Fruit fly (Drosophila melanogaster): ENCODE results near the gene Keap1.

The Keap1 gene

DNA sequence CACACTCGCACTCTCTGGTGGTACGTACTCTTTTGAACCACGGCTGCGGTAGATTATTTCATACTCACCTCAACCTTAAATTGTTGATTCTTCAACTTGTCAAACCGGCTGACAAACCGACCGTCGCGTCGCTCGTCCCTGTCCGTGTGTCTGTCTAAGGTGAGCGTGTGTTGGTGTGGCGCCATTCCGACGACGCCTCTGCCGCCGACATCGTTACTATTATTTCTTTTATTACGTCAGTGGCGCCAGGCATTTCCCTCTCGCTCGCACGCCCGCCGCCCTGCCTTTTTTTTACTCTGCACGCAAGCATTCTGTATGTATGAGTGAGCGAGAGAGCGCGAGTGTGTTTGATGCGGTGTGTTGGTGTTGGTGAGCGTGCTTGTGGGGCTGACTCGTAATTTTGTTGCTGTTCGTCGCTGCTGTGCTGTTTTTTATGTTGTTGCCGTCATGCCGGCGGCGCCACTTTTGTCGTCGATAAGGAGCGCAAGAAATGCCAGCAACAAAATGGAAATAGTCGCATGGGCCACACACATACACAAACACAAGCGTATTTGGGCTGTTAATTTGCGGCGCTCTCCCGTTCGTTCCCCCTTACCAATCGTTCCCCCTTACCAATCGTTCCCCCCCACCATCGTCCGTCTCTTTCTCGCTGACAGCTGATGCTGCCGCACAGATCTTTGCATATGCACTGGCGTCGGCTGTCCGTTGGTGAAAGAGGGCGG lies 23.4 kb downstream of the Keap1 start:
- TF ChIP-seq pad (GFP tag; optimal IDR thresholded peaks at IDR 0.05) (peak; percentile 42), cnc (optimal IDR thresholded peaks at IDR 0.05) (no peak), CG11617 (GFP tag; optimal IDR thresholded peaks at IDR 0.05) (peak; percentile 39), kay (GFP tag; ENCODE audit: borderline replicate concordance) (peak; percentile 88), toe (GFP tag; optimal IDR thresholded peaks at IDR 0.05) (no peak), CG7045 (GFP tag; optimal IDR thresholded peaks at IDR 0.05) (peak; percentile 45), Mnt (GFP tag; optimal IDR thresholded peaks at IDR 0.05) (peak; percentile 81), CG33017 (tag; optimal IDR thresholded peaks at IDR 0.05) (peak; percentile 57), ovo (GFP tag; optimal IDR thresholded peaks at IDR 0.05) (peak; percentile 38), CG5204 (GFP tag; optimal IDR thresholded peaks at IDR 0.05) (no peak), Crg-1 (GFP tag; optimal IDR thresholded peaks at IDR 0.05) (no peak), CG1620 (GFP tag; optimal IDR thresholded peaks at IDR 0.05) (no peak), CG7101 (tag; optimal IDR thresholded peaks at IDR 0.05) (peak; percentile 9), cic (GFP tag; optimal IDR thresholded peaks at IDR 0.05) (peak; percentile 87), Clk (GFP tag; optimal IDR thresholded peaks at IDR 0.05) (no peak), tj (GFP tag; optimal IDR thresholded peaks at IDR 0.05) (peak; percentile 92), CG14711 (tag; optimal IDR thresholded peaks at IDR 0.05) (no peak), bab1 (GFP tag; optimal IDR thresholded peaks at IDR 0.05) (peak; percentile 22), CG12768 (GFP tag; optimal IDR thresholded peaks at IDR 0.05) (peak; percentile 56), Hr96 (GFP tag; optimal IDR thresholded peaks at IDR 0.05) (no peak)

DNA sequence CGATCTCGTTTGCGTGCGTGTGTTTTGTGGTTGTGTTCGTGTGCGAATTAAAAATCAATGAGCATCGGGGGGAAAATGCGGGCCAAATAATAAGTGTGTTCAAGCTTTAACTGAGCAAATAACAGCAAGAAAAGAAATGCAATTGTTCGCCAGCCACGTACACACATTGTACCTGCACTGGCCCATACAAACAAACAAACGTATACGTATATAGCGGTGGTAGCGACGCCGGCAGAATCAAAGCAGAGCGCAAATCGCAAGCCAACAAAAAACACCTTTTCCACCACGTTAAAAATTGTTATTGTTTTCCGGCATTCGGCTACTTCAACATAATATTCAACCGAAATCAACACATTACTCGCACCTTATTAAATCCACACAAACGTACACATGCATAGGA lies 25.2 kb downstream of the Keap1 start:
- no peak for TF ChIP-seq bab1 (GFP tag; optimal IDR thresholded peaks at IDR 0.05)
- TF ChIP-seq toe (GFP tag; optimal IDR thresholded peaks at IDR 0.05), result no peak
- TF ChIP-seq kay (GFP tag; ENCODE audit: borderline replicate concordance), result no peak
- TF ChIP-seq tj (GFP tag; optimal IDR thresholded peaks at IDR 0.05), result peak; percentile 37
- TF ChIP-seq cic (GFP tag; optimal IDR thresholded peaks at IDR 0.05), result no peak
- no peak for TF ChIP-seq Crg-1 (GFP tag; optimal IDR thresholded peaks at IDR 0.05)
- TF ChIP-seq pad (GFP tag; optimal IDR thresholded peaks at IDR 0.05), result peak; percentile 1
- TF ChIP-seq Hr96 (GFP tag; optimal IDR thresholded peaks at IDR 0.05), result no peak
- TF ChIP-seq CG5204 (GFP tag; optimal IDR thresholded peaks at IDR 0.05), result no peak
- peak; percentile 7 for TF ChIP-seq ovo (GFP tag; optimal IDR thresholded peaks at IDR 0.05)
- TF ChIP-seq CG7101 (tag; optimal IDR thresholded peaks at IDR 0.05), result no peak
- TF ChIP-seq CG1620 (GFP tag; optimal IDR thresholded peaks at IDR 0.05), result no peak

- TF ChIP-seq Mnt (GFP tag; optimal IDR thresholded peaks at IDR 0.05) (peak; percentile 70), CG14711 (tag; optimal IDR thresholded peaks at IDR 0.05) (no peak), CG7045 (GFP tag; optimal IDR thresholded peaks at IDR 0.05) (peak; percentile 5), CG12768 (GFP tag; optimal IDR thresholded peaks at IDR 0.05) (peak; percentile 56), ovo (GFP tag; optimal IDR thresholded peaks at IDR 0.05) (peak; percentile 71), bab1 (GFP tag; optimal IDR thresholded peaks at IDR 0.05) (peak; percentile 7), CG11617 (GFP tag; optimal IDR thresholded peaks at IDR 0.05) (no peak), kay (GFP tag; ENCODE audit: borderline replicate concordance) (peak; percentile 85), tj (GFP tag; optimal IDR thresholded peaks at IDR 0.05) (peak; percentile 60), Clk (GFP tag; optimal IDR thresholded peaks at IDR 0.05) (no peak), CG33017 (tag; optimal IDR thresholded peaks at IDR 0.05) (no peak), toe (GFP tag; optimal IDR thresholded peaks at IDR 0.05) (peak; percentile 54), Hr96 (GFP tag; optimal IDR thresholded peaks at IDR 0.05) (peak; percentile 49), pad (GFP tag; optimal IDR thresholded peaks at IDR 0.05) (peak; percentile 41), cnc (optimal IDR thresholded peaks at IDR 0.05) (no peak), Crg-1 (GFP tag; optimal IDR thresholded peaks at IDR 0.05) (peak; percentile 57), CG1620 (GFP tag; optimal IDR thresholded peaks at IDR 0.05) (no peak), CG5204 (GFP tag; optimal IDR thresholded peaks at IDR 0.05) (peak; percentile 57), CG7101 (tag; optimal IDR thresholded peaks at IDR 0.05) (peak; percentile 53)
These were observed 26.1 kb downstream of the Keap1 start, which contains the start of gene Dad for dm6 chr3R:17053415-17054177. Gene Dad, plus strand, starts transcription at chr3R:17054007.

- TF ChIP-seq bab1 (GFP tag; optimal IDR thresholded peaks at IDR 0.05) (no peak), toe (GFP tag; optimal IDR thresholded peaks at IDR 0.05) (no peak), CG7101 (tag; optimal IDR thresholded peaks at IDR 0.05) (no peak), ovo (GFP tag; optimal IDR thresholded peaks at IDR 0.05) (no peak), CG14711 (tag; optimal IDR thresholded peaks at IDR 0.05) (no peak), cnc (optimal IDR thresholded peaks at IDR 0.05) (no peak), CG33017 (tag; optimal IDR thresholded peaks at IDR 0.05) (no peak), Hr96 (GFP tag; optimal IDR thresholded peaks at IDR 0.05) (no peak), CG1620 (GFP tag; optimal IDR thresholded peaks at IDR 0.05) (no peak), cic (GFP tag; optimal IDR thresholded peaks at IDR 0.05) (no peak), tj (GFP tag; optimal IDR thresholded peaks at IDR 0.05) (no peak), kay (GFP tag; ENCODE audit: borderline replicate concordance) (no peak), pad (GFP tag; optimal IDR thresholded peaks at IDR 0.05) (no peak), CG7045 (GFP tag; optimal IDR thresholded peaks at IDR 0.05) (no peak), Mnt (GFP tag; optimal IDR thresholded peaks at IDR 0.05) (no peak)
These were observed 27.1 kb downstream of the Keap1 start for dm6 chr3R:17052465-17053149.

- TF ChIP-seq CG11617 (GFP tag; optimal IDR thresholded peaks at IDR 0.05) (no peak), toe (GFP tag; optimal IDR thresholded peaks at IDR 0.05) (no peak), CG7101 (tag; optimal IDR thresholded peaks at IDR 0.05) (no peak), Mnt (GFP tag; optimal IDR thresholded peaks at IDR 0.05) (no peak), CG14711 (tag; optimal IDR thresholded peaks at IDR 0.05) (no peak), CG5204 (GFP tag; optimal IDR thresholded peaks at IDR 0.05) (no peak), Clk (GFP tag; optimal IDR thresholded peaks at IDR 0.05) (no peak), Crg-1 (GFP tag; optimal IDR thresholded peaks at IDR 0.05) (no peak), CG33017 (tag; optimal IDR thresholded peaks at IDR 0.05) (no peak), bab1 (GFP tag; optimal IDR thresholded peaks at IDR 0.05) (no peak), cic (GFP tag; optimal IDR thresholded peaks at IDR 0.05) (no peak), ovo (GFP tag; optimal IDR thresholded peaks at IDR 0.05) (no peak), CG12768 (GFP tag; optimal IDR thresholded peaks at IDR 0.05) (no peak), pad (GFP tag; optimal IDR thresholded peaks at IDR 0.05) (no peak)
These were observed 30.9 kb downstream of the Keap1 start for dm6 chr3R:17048867-17049266.

Measured in whole organism, adult.